Worm (Caenorhabditis elegans) whole organism, L1 larva: Measurements from ENCODE around the gene gba-4.
A peak's percentile ranks its signal among the peaks of the same experiment; 100 is the strongest.

Experiments
- C04F5.9 ChIP-seq: sonication (generic microtip); optimal IDR thresholded peaks from 2 replicates; lab custom pipeline; 2016; ENCODE audit warnings: missing genetic modification characterization, missing compliant biosample characterization
- C16A3.4 ChIP-seq: fragments of 150-350 bp; optimal IDR thresholded peaks from 2 replicates; lab custom pipeline; 2014; ENCODE audit warnings: missing biosample characterization, missing genetic modification characterization
- C34B4.2 ChIP-seq: sonication (generic microtip); optimal IDR thresholded peaks from 2 replicates; lab custom pipeline; 2017; ENCODE audit warnings: mild to moderate bottlenecking, missing genetic modification characterization, missing compliant biosample characterization
- F16B12.6 ChIP-seq: fragments of 150-350 bp; optimal IDR thresholded peaks from 2 replicates; lab custom pipeline; 2014; ENCODE audit warnings: missing biosample characterization, missing genetic modification characterization
- alr-1 ChIP-seq: fragments of 200-800 bp; sonication (Bioruptor generic); optimal IDR thresholded peaks from 2 replicates; lab custom pipeline; 2018; ENCODE audit warnings: borderline replicate concordance, mild to moderate bottlenecking, missing genetic modification characterization, missing compliant biosample characterization
- ceh-63 ChIP-seq: fragments of 200-800 bp; sonication (Bioruptor generic); optimal IDR thresholded peaks from 2 replicates; lab custom pipeline; 2018; ENCODE audit warnings: mild to moderate bottlenecking, missing genetic modification characterization, missing compliant biosample characterization
- ceh-8 ChIP-seq: fragments of 200-800 bp; sonication (Bioruptor generic); optimal IDR thresholded peaks from 2 replicates; lab custom pipeline; 2018; ENCODE audit warnings: mild to moderate bottlenecking, missing genetic modification characterization, moderate library complexity, missing compliant biosample characterization
- ceh-88 ChIP-seq: fragments of 200-800 bp; sonication (Bioruptor generic); IDR thresholded peaks from 2 replicates; pipeline ENCODE4 v1.3.6; 2022; ENCODE audit warnings: missing genetic modification characterization, missing compliant biosample characterization
- ces-1 ChIP-seq: fragments of 150-350 bp; optimal IDR thresholded peaks from 2 replicates; lab custom pipeline; 2014; ENCODE audit warnings: missing biosample characterization, missing genetic modification reagents, missing genetic modification characterization
- dpl-1 ChIP-seq, 3 experiments: fragments of 150-350 bp in 2 of 3; sonication (generic microtip) in 1 of 3; optimal IDR thresholded peaks; 2 replicates each; lab custom pipeline; 2014 to 2017; ENCODE audit warnings: missing biosample characterization in 3 of 3, missing genetic modification characterization in 3 of 3, missing genetic modification reagents in 3 of 3
- dsc-1 ChIP-seq: sonication (generic microtip); optimal IDR thresholded peaks from 2 replicates; lab custom pipeline; 2016; ENCODE audit warnings: mild to moderate bottlenecking, missing genetic modification characterization, missing compliant biosample characterization
- efl-1 ChIP-seq, 4 experiments: fragments of 150-350 bp; optimal IDR thresholded peaks in 3 of 4; peaks in 1 of 4; 1 replicate in 1 of 4; 2 replicates in 3 of 4; lab custom pipeline; 2014; ENCODE audit warnings: missing biosample characterization in 2 of 4, missing genetic modification characterization in 2 of 4, missing genetic modification reagents in 2 of 4
- efl-3 ChIP-seq: fragments of 200-800 bp; sonication (Bioruptor generic); optimal IDR thresholded peaks from 2 replicates; lab custom pipeline; 2018; ENCODE audit warnings: mild to moderate bottlenecking, missing genetic modification characterization, missing compliant biosample characterization
- egl-27 ChIP-seq, 2 experiments: fragments of 150-350 bp in 1 of 2; sonication (generic microtip); optimal IDR thresholded peaks; 3 replicates each; lab custom pipeline; 2017 to 2018; ENCODE audit warnings: missing biosample characterization in 2 of 2, missing genetic modification characterization in 2 of 2, missing genetic modification reagents in 2 of 2
- elt-3 ChIP-seq, 6 experiments: fragments of 150-350 bp in 1 of 6; sonication (generic microtip); optimal IDR thresholded peaks; 2 replicates each; lab custom pipeline; 2017 to 2018; ENCODE audit warnings: missing biosample characterization in 6 of 6, missing genetic modification characterization in 6 of 6, inconsistent platforms in 1 of 6
- fkh-4 ChIP-seq: sonication (generic microtip); optimal IDR thresholded peaks from 2 replicates; lab custom pipeline; 2016; ENCODE audit warnings: missing compliant biosample characterization, missing genetic modification characterization, borderline replicate concordance
- hlh-17 ChIP-seq: fragments of 200-800 bp; sonication (Bioruptor generic); optimal IDR thresholded peaks from 2 replicates; lab custom pipeline; 2018; ENCODE audit warnings: missing genetic modification characterization, mild to moderate bottlenecking, missing compliant biosample characterization, moderate library complexity, borderline replicate concordance
- irx-1 ChIP-seq: sonication (generic microtip); optimal IDR thresholded peaks from 2 replicates; lab custom pipeline; 2016; ENCODE audit warnings: missing genetic modification characterization, missing compliant biosample characterization
- lin-13 ChIP-seq: fragments of 150-350 bp; optimal IDR thresholded peaks from 2 replicates; lab custom pipeline; 2014; ENCODE audit warnings: missing biosample characterization, missing genetic modification reagents, missing genetic modification characterization
- lsy-2 ChIP-seq, 2 experiments: fragments of 150-350 bp; optimal IDR thresholded peaks; 2 replicates each; lab custom pipeline; 2014; ENCODE audit warnings: missing biosample characterization in 2 of 2, missing genetic modification characterization in 2 of 2
- mef-2 ChIP-seq: fragments of 150-350 bp; optimal IDR thresholded peaks from 2 replicates; lab custom pipeline; 2014; ENCODE audit warnings: missing biosample characterization, missing genetic modification characterization
- mep-1 ChIP-seq: fragments of 150-350 bp; optimal IDR thresholded peaks from 2 replicates; lab custom pipeline; 2014; ENCODE audit warnings: missing biosample characterization, missing genetic modification characterization
- nhr-11 ChIP-seq: fragments of 150-350 bp; optimal IDR thresholded peaks from 2 replicates; lab custom pipeline; 2014; ENCODE audit warnings: missing biosample characterization, missing genetic modification characterization
- nhr-12 ChIP-seq: sonication (generic microtip); optimal IDR thresholded peaks from 2 replicates; lab custom pipeline; 2017; ENCODE audit warnings: missing biosample characterization, missing genetic modification characterization
- nhr-20 ChIP-seq: sonication (generic microtip); optimal IDR thresholded peaks from 2 replicates; lab custom pipeline; 2016; ENCODE audit warnings: mild to moderate bottlenecking, missing genetic modification characterization, missing compliant biosample characterization
- nhr-237 ChIP-seq: fragments of 150-350 bp; optimal IDR thresholded peaks from 2 replicates; lab custom pipeline; 2014; ENCODE audit warnings: missing biosample characterization, missing genetic modification characterization
- nhr-28 ChIP-seq: fragments of 150-350 bp; optimal IDR thresholded peaks from 2 replicates; lab custom pipeline; 2014; ENCODE audit warnings: missing biosample characterization, missing genetic modification characterization
- nhr-47 ChIP-seq: sonication (generic microtip); optimal IDR thresholded peaks from 2 replicates; lab custom pipeline; 2016; ENCODE audit warnings: mild to moderate bottlenecking, missing genetic modification characterization, moderate library complexity, missing compliant biosample characterization
- nhr-76 ChIP-seq: sonication (generic microtip); optimal IDR thresholded peaks from 2 replicates; lab custom pipeline; 2017; ENCODE audit warnings: missing biosample characterization, missing genetic modification characterization
- nhr-77 ChIP-seq: fragments of 150-350 bp; optimal IDR thresholded peaks from 2 replicates; lab custom pipeline; 2014; ENCODE audit warnings: missing biosample characterization, missing genetic modification characterization
- nhr-84 ChIP-seq: sonication (generic microtip); optimal IDR thresholded peaks from 2 replicates; lab custom pipeline; 2017; ENCODE audit warnings: missing biosample characterization, missing genetic modification characterization
- nhr-90 ChIP-seq: sonication (generic microtip); optimal IDR thresholded peaks from 2 replicates; lab custom pipeline; 2016; ENCODE audit warnings: mild to moderate bottlenecking, missing genetic modification characterization, missing compliant biosample characterization; ENCODE audit not compliant: poor library complexity
- pax-3 ChIP-seq: fragments of 200-800 bp; sonication (Bioruptor generic); optimal IDR thresholded peaks from 2 replicates; lab custom pipeline; 2018; ENCODE audit warnings: mild to moderate bottlenecking, missing genetic modification characterization, moderate library complexity, missing compliant biosample characterization
- pqm-1 ChIP-seq: sonication (generic microtip); optimal IDR thresholded peaks from 3 replicates; lab custom pipeline; 2017; ENCODE audit warnings: missing biosample characterization, missing genetic modification characterization
- skn-1 ChIP-seq: fragments of 150-350 bp; optimal IDR thresholded peaks from 2 replicates; lab custom pipeline; 2014; ENCODE audit warnings: missing biosample characterization, missing genetic modification characterization
- snpc-4 ChIP-seq: fragments of 150-350 bp; optimal IDR thresholded peaks from 2 replicates; lab custom pipeline; 2014; ENCODE audit warnings: missing biosample characterization, missing genetic modification characterization
- sptf-1 ChIP-seq: fragments of 150-350 bp; optimal IDR thresholded peaks from 2 replicates; lab custom pipeline; 2014; ENCODE audit warnings: missing biosample characterization, missing genetic modification characterization
- sup-37 ChIP-seq: fragments of 200-800 bp; sonication (Bioruptor generic); optimal IDR thresholded peaks from 2 replicates; lab custom pipeline; 2018; ENCODE audit warnings: mild to moderate bottlenecking, missing genetic modification characterization, missing compliant biosample characterization
- swsn-7 ChIP-seq: sonication (generic microtip); optimal IDR thresholded peaks from 2 replicates; lab custom pipeline; 2016; ENCODE audit warnings: missing genetic modification characterization, missing compliant biosample characterization
- tlp-1 ChIP-seq: fragments of 150-350 bp; optimal IDR thresholded peaks from 2 replicates; lab custom pipeline; 2014; ENCODE audit warnings: missing biosample characterization, missing genetic modification characterization
- unc-130 ChIP-seq: fragments of 150-350 bp; optimal IDR thresholded peaks from 2 replicates; lab custom pipeline; 2017; ENCODE audit warnings: missing biosample characterization, missing genetic modification characterization, inconsistent platforms
- unc-30 ChIP-seq: sonication (generic microtip); optimal IDR thresholded peaks from 2 replicates; lab custom pipeline; 2017; ENCODE audit warnings: missing biosample characterization, missing genetic modification characterization
- xbp-1 ChIP-seq: sonication (generic microtip); optimal IDR thresholded peaks from 2 replicates; lab custom pipeline; 2016; ENCODE audit warnings: missing genetic modification characterization, missing compliant biosample characterization
- zag-1 ChIP-seq: fragments of 150-350 bp; optimal IDR thresholded peaks from 2 replicates; lab custom pipeline; 2014; ENCODE audit warnings: missing biosample characterization, missing genetic modification characterization
- zip-4 ChIP-seq: fragments of 200-800 bp; sonication (Bioruptor generic); optimal IDR thresholded peaks from 2 replicates; lab custom pipeline; 2018; ENCODE audit warnings: mild to moderate bottlenecking, missing genetic modification characterization, moderate library complexity, missing compliant biosample characterization
- ztf-11 ChIP-seq, 2 experiments: sonication (generic microtip); optimal IDR thresholded peaks; 2 replicates each; lab custom pipeline; 2016 to 2017; ENCODE audit warnings: missing genetic modification characterization in 2 of 2, missing biosample characterization in 1 of 2, missing compliant biosample characterization in 1 of 2

Gene gba-4

DNA sequence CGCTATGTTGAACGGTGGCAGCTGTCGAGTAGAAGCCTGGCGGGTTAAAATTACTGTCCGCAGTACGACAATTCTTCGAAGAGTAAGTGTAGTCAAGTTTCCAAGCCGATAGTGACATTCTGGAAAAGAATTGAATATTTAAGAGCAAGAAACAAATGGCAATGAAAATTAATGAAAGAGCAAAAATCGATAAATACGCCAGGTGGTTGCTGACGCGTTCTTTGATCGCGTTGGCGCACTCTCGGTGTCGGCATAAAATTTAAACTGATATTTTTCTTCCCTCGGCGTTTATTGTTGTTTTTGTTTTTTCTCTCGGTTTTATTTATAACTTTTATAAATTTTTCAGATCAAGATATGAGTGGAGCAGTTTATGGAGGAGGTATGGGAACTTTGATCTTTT is 44.0 kb upstream of the gba-4 start, which contains the start of the genes perm-3 and swsn-6 (continued):
- TF ChIP-seq efl-1 (optimal IDR thresholded peaks at IDR 0.05; lab: Kevin White, UChicago), result peak; percentile 78 to 85
- TF ChIP-seq efl-1 (GFP tag; optimal IDR thresholded peaks at IDR 0.05 in 1 of 2; lab: Kevin White, UChicago), result peak; percentile 84 to 98
- TF ChIP-seq egl-27 (tag; optimal IDR thresholded peaks at IDR 0.05; lab: Kevin White, UChicago), result no peak
- TF ChIP-seq ceh-8, result peak; percentile 57
- TF ChIP-seq nhr-28 (tag; lab: Kevin White, UChicago), result no peak
- peak; percentile 91 for TF ChIP-seq nhr-47 (tag; lab: Kevin White, UChicago)
- peak; percentile 31 for TF ChIP-seq nhr-11 (tag; lab: Kevin White, UChicago)
- peak; percentile 61 for TF ChIP-seq zip-4 (GFP tag; lab: Kevin White, UChicago)
- peak; percentile 29 for TF ChIP-seq skn-1
- TF ChIP-seq C04F5.9 (tag; lab: Kevin White, UChicago), result peak; percentile 25
- TF ChIP-seq dpl-1 (GFP tag; optimal IDR thresholded peaks at IDR 0.05; lab: Kevin White, UChicago), result peak; percentile 78 to 84 (median 84)
- TF ChIP-seq sup-37 (GFP tag; lab: Kevin White, UChicago), result no peak
- TF ChIP-seq dsc-1 (tag; lab: Kevin White, UChicago), result peak; percentile 83
- TF ChIP-seq ceh-63, result no peak
- peak; percentile 81 for TF ChIP-seq snpc-4 (tag; lab: Kevin White, UChicago)
- TF ChIP-seq xbp-1 (tag; lab: Kevin White, UChicago), result peak; percentile 83
- peak in 1 of 2 experiments; percentile 39 for TF ChIP-seq ztf-11 (tag; optimal IDR thresholded peaks at IDR 0.05; lab: Kevin White, UChicago)
- TF ChIP-seq F16B12.6 (tag; lab: Kevin White, UChicago), result peak; percentile 64
- TF ChIP-seq alr-1 (tag; lab: Kevin White, UChicago), result no peak
- TF ChIP-seq lin-13, result peak; percentile 64
- TF ChIP-seq tlp-1 (tag; lab: Kevin White, UChicago), result no peak
- no peak for TF ChIP-seq nhr-237 (tag; lab: Kevin White, UChicago)
- peak; percentile 90 for TF ChIP-seq swsn-7
- peak; percentile 23 for TF ChIP-seq mef-2 (tag; lab: Kevin White, UChicago)
- TF ChIP-seq fkh-4 (tag; lab: Kevin White, UChicago), result no peak
- TF ChIP-seq mep-1 (tag; lab: Kevin White, UChicago), result peak; percentile 94
- no peak for TF ChIP-seq efl-3 (GFP tag; lab: Kevin White, UChicago)
- no peak for TF ChIP-seq ces-1 (GFP tag; lab: Kevin White, UChicago)
- no peak for TF ChIP-seq nhr-84 (tag; lab: Kevin White, UChicago)
- peak; percentile 88 to 93 for TF ChIP-seq lsy-2 (tag; optimal IDR thresholded peaks at IDR 0.05; lab: Kevin White, UChicago)
- TF ChIP-seq unc-130 (tag; lab: Kevin White, UChicago), result peak; percentile 86
- peak; percentile 19; the same call in 1 of the 2 replicates for TF ChIP-seq ceh-88 (GFP tag; lab: Robert Waterston, UW)
- TF ChIP-seq hlh-17 (GFP tag; lab: Kevin White, UChicago), result no peak
- TF ChIP-seq unc-30 (tag; lab: Kevin White, UChicago), result no peak
- TF ChIP-seq C34B4.2 (tag; lab: Kevin White, UChicago), result no peak
- peak; percentile 82 for TF ChIP-seq irx-1 (tag; lab: Kevin White, UChicago)
- no peak for TF ChIP-seq nhr-76
- TF ChIP-seq sptf-1 (tag; lab: Kevin White, UChicago), result no peak
- peak; percentile 82 for TF ChIP-seq C16A3.4 (tag; lab: Kevin White, UChicago)
- TF ChIP-seq nhr-20, result peak; percentile 84
- TF ChIP-seq pax-3, result peak; percentile 38
- no peak for TF ChIP-seq nhr-12 (tag; lab: Kevin White, UChicago)
- no peak for TF ChIP-seq zag-1 (tag; lab: Kevin White, UChicago)
- peak; percentile 48 for TF ChIP-seq nhr-77 (tag; lab: Kevin White, UChicago)
- TF ChIP-seq elt-3 (tag; optimal IDR thresholded peaks at IDR 0.05; lab: Kevin White, UChicago), result peak in 2 of 6 experiments; percentile 26 to 78
- peak; percentile 82 for TF ChIP-seq nhr-90 (tag; lab: Kevin White, UChicago)
- TF ChIP-seq pqm-1, result no peak
